Fruit fly (Drosophila melanogaster): ENCODE data around the gene CG45263.

Gene CG45263

dm6 chr3R:8355579-8355978 lies 121.8 kb downstream of the CG45263 start (continued):
- TF ChIP-seq CG8388 (GFP tag; optimal IDR thresholded peaks at IDR 0.05) (peak; percentile 92), NfI (GFP tag; optimal IDR thresholded peaks at IDR 0.05) (peak; percentile 96), Spps (tag; optimal IDR thresholded peaks at IDR 0.05) (peak; percentile 70), CG2875 (GFP tag; optimal IDR thresholded peaks at IDR 0.05) (peak; percentile 87), CG8290 (GFP tag; optimal IDR thresholded peaks at IDR 0.05) (peak; percentile 81), CG8290 (tag; optimal IDR thresholded peaks at IDR 0.05) (peak in 1 of 2 experiments; percentile 98), en (GFP tag; optimal IDR thresholded peaks at IDR 0.05) (peak; percentile 94), disco-r (GFP tag; optimal IDR thresholded peaks at IDR 0.05) (peak; percentile 94), Doc3 (GFP tag; IDR thresholded peaks at IDR 0.05; ENCODE audit: partially characterized antibody) (no peak), pfk (GFP tag; optimal IDR thresholded peaks at IDR 0.05) (no peak), sens (GFP tag) (peak; percentile 99), CG3065 (GFP tag; optimal IDR thresholded peaks at IDR 0.05) (peak; percentile 75), bowl (GFP tag; IDR thresholded peaks at IDR 0.05) (peak; percentile 82), jigr1 (GFP tag; IDR thresholded peaks at IDR 0.05) (peak; percentile 67; the same call in 2 of the 3 replicates), Camta (GFP tag; optimal IDR thresholded peaks at IDR 0.05) (peak; percentile 96), CG2712 (tag; optimal IDR thresholded peaks at IDR 0.05) (peak; percentile 92), CG13287 (GFP tag; IDR thresholded peaks at IDR 0.05; ENCODE audit: partially characterized antibody) (no peak), lbe (GFP tag; optimal IDR thresholded peaks at IDR 0.05) (peak; percentile 12), z (GFP tag; IDR thresholded peaks at IDR 0.05) (no peak), CG30403 (GFP tag; optimal IDR thresholded peaks at IDR 0.05) (peak; percentile 97), maf-S (GFP tag; optimal IDR thresholded peaks at IDR 0.05) (peak; percentile 96), chinmo (GFP tag; IDR thresholded peaks at IDR 0.05; ENCODE audit: partially characterized antibody) (no peak), NC2α (GFP tag; optimal IDR thresholded peaks at IDR 0.05) (peak; percentile 84), sisA (GFP tag; IDR thresholded peaks at IDR 0.05) (peak; percentile 96), CG4854 (GFP tag; optimal IDR thresholded peaks at IDR 0.05) (peak; percentile 92), trh (GFP tag; optimal IDR thresholded peaks at IDR 0.05) (peak; percentile 88), Elba2 (GFP tag; optimal IDR thresholded peaks at IDR 0.05) (no peak), CG17359 (tag; optimal IDR thresholded peaks at IDR 0.05) (peak; percentile 96), pita (GFP tag; optimal IDR thresholded peaks at IDR 0.05) (no peak), CG34376 (GFP tag; optimal IDR thresholded peaks at IDR 0.05) (peak; percentile 95), CG1603 (tag; optimal IDR thresholded peaks at IDR 0.05) (peak; percentile 96), hkb (optimal IDR thresholded peaks at IDR 0.05) (no peak), hkb (GFP tag; IDR thresholded peaks at IDR 0.05) (peak; percentile 96), Sox102F (GFP tag; optimal IDR thresholded peaks at IDR 0.05) (peak; percentile 96), gt (GFP tag; IDR thresholded peaks at IDR 0.05) (peak; percentile 69; the same call in 1 of the 2 replicates), CG30431 (GFP tag; optimal IDR thresholded peaks at IDR 0.05) (peak; percentile 85), sim (GFP tag; IDR thresholded peaks at IDR 0.05) (peak; percentile 82), CG6254 (GFP tag; optimal IDR thresholded peaks at IDR 0.05) (peak; percentile 78), Sox100B (GFP tag; optimal IDR thresholded peaks at IDR 0.05) (peak; percentile 86), Sry-δ (GFP tag; optimal IDR thresholded peaks at IDR 0.05) (peak; percentile 60), C15 (GFP tag; IDR thresholded peaks at IDR 0.05) (peak; percentile 92), yki (optimal IDR thresholded peaks at IDR 0.05) (no peak), zfh1 (GFP tag; IDR thresholded peaks at IDR 0.05) (peak; percentile 93), CG32772 (GFP tag; IDR thresholded peaks at IDR 0.05) (peak; percentile 93), Doc2 (GFP tag; IDR thresholded peaks at IDR 0.05) (peak; percentile 83; the same call in 1 of the 2 replicates), Ets65A (GFP tag) (peak; percentile 100), CG10321 (GFP tag; IDR thresholded peaks at IDR 0.05) (peak; percentile 72), cg (GFP tag; optimal IDR thresholded peaks at IDR 0.05) (no peak), tup (GFP tag; optimal IDR thresholded peaks at IDR 0.05) (peak; percentile 87), Sry-β (GFP tag; optimal IDR thresholded peaks at IDR 0.05) (no peak), CG11456 (GFP tag; IDR thresholded peaks at IDR 0.05) (peak; percentile 95), CG4424 (GFP tag; optimal IDR thresholded peaks at IDR 0.05) (peak; percentile 95), vvl (GFP tag; IDR thresholded peaks at IDR 0.05) (peak; percentile 97)

All from whole organism, embryonic.